Worm (Caenorhabditis elegans) whole organism, mixed stage, embryonic: ENCODE measurements around the gene enpl-1.

Experiments
- M03D4.4 ChIP-seq: sonication (generic microtip); optimal IDR thresholded peaks from 2 replicates; lab custom pipeline; 2017; ENCODE audit warnings: mild to moderate bottlenecking, missing genetic modification characterization, missing compliant biosample characterization
- bed-3 ChIP-seq: fragments of 200-800 bp; sonication (Bioruptor generic); optimal IDR thresholded peaks from 3 replicates; lab custom pipeline; 2018; ENCODE audit warnings: mild to moderate bottlenecking, missing genetic modification characterization, moderate library complexity, missing compliant biosample characterization
- blmp-1 ChIP-seq: fragments of 150-350 bp; optimal IDR thresholded peaks from 2 replicates; lab custom pipeline; 2014; ENCODE audit warnings: missing biosample characterization, missing genetic modification characterization
- ceh-39 ChIP-seq: fragments of 150-350 bp; optimal IDR thresholded peaks from 2 replicates; lab custom pipeline; 2014; ENCODE audit warnings: missing biosample characterization, missing genetic modification characterization
- ceh-43 ChIP-seq: fragments of 200-800 bp; sonication (Bioruptor generic); optimal IDR thresholded peaks from 2 replicates; lab custom pipeline; 2018; ENCODE audit warnings: mild to moderate bottlenecking, missing genetic modification characterization, moderate library complexity, missing compliant biosample characterization
- ceh-83 ChIP-seq: fragments of 200-800 bp; sonication (Bioruptor generic); optimal IDR thresholded peaks from 2 replicates; lab custom pipeline; 2018; ENCODE audit warnings: mild to moderate bottlenecking, missing genetic modification characterization, missing compliant biosample characterization
- ces-1 ChIP-seq: fragments of 150-350 bp; optimal IDR thresholded peaks from 2 replicates; lab custom pipeline; 2014; ENCODE audit warnings: missing biosample characterization, missing genetic modification reagents, missing genetic modification characterization
- cnd-1 ChIP-seq: fragments of 200-800 bp; sonication (Bioruptor generic); optimal IDR thresholded peaks from 2 replicates; lab custom pipeline; 2018; ENCODE audit warnings: mild to moderate bottlenecking, missing genetic modification characterization, missing compliant biosample characterization
- drap-1 ChIP-seq: fragments of 200-800 bp; sonication (Bioruptor generic); optimal IDR thresholded peaks from 3 replicates; lab custom pipeline; 2018; ENCODE audit warnings: mild to moderate bottlenecking, missing genetic modification characterization, missing compliant biosample characterization
- elt-1 ChIP-seq: sonication (generic microtip); optimal IDR thresholded peaks from 2 replicates; lab custom pipeline; 2017; ENCODE audit warnings: missing genetic modification characterization, mild to moderate bottlenecking, missing compliant biosample characterization, antibody characterized with exemption, moderate library complexity, borderline replicate concordance; ENCODE audit not compliant: insufficient read depth
- elt-3 ChIP-seq: fragments of 150-350 bp; optimal IDR thresholded peaks from 2 replicates; lab custom pipeline; 2014; ENCODE audit warnings: missing biosample characterization, missing genetic modification characterization
- flh-1 ChIP-seq: fragments of 200-800 bp; sonication (Bioruptor generic); optimal IDR thresholded peaks from 2 replicates; lab custom pipeline; 2018; ENCODE audit warnings: mild to moderate bottlenecking, missing genetic modification characterization, moderate library complexity, missing compliant biosample characterization
- ham-2 ChIP-seq: fragments of 200-800 bp; sonication (Bioruptor generic); optimal IDR thresholded peaks from 2 replicates; lab custom pipeline; 2018; ENCODE audit warnings: mild to moderate bottlenecking, missing genetic modification characterization, missing compliant biosample characterization
- hlh-1 ChIP-seq: fragments of 150-350 bp; optimal IDR thresholded peaks from 2 replicates; lab custom pipeline; 2014; ENCODE audit warnings: missing biosample characterization, missing genetic modification reagents, missing genetic modification characterization
- lin-32 ChIP-seq: fragments of 200-800 bp; sonication (Bioruptor generic); optimal IDR thresholded peaks from 2 replicates; lab custom pipeline; 2018; ENCODE audit warnings: mild to moderate bottlenecking, missing genetic modification characterization, missing compliant biosample characterization
- lsy-2 ChIP-seq: fragments of 150-350 bp; optimal IDR thresholded peaks from 2 replicates; lab custom pipeline; 2014; ENCODE audit warnings: missing biosample characterization, missing genetic modification characterization
- mab-5 ChIP-seq: fragments of 150-350 bp; optimal IDR thresholded peaks from 2 replicates; lab custom pipeline; 2014; ENCODE audit warnings: missing biosample characterization, missing genetic modification characterization
- mls-2 ChIP-seq: sonication (generic microtip); optimal IDR thresholded peaks from 2 replicates; lab custom pipeline; 2016; ENCODE audit warnings: mild to moderate bottlenecking, missing genetic modification characterization, moderate library complexity, missing compliant biosample characterization
- nhr-12 ChIP-seq: fragments of 150-350 bp; optimal IDR thresholded peaks from 2 replicates; lab custom pipeline; 2014; ENCODE audit warnings: missing biosample characterization, missing genetic modification characterization
- nhr-2 ChIP-seq: fragments of 150-350 bp; optimal IDR thresholded peaks from 2 replicates; lab custom pipeline; 2014; ENCODE audit warnings: missing biosample characterization, missing genetic modification characterization
- nhr-237 ChIP-seq: fragments of 150-350 bp; optimal IDR thresholded peaks from 2 replicates; lab custom pipeline; 2014; ENCODE audit warnings: missing biosample characterization, missing genetic modification characterization
- nhr-28 ChIP-seq: fragments of 150-350 bp; optimal IDR thresholded peaks from 2 replicates; lab custom pipeline; 2014; ENCODE audit warnings: missing biosample characterization, missing genetic modification characterization
- nhr-76 ChIP-seq: sonication (generic microtip); optimal IDR thresholded peaks from 2 replicates; lab custom pipeline; 2017; ENCODE audit warnings: missing biosample characterization, missing genetic modification characterization
- pha-4 ChIP-seq: fragments of 150-350 bp; optimal IDR thresholded peaks from 2 replicates; lab custom pipeline; 2018; ENCODE audit warnings: missing biosample characterization, missing genetic modification reagents, missing genetic modification characterization
- sem-2 ChIP-seq: fragments of 200-800 bp; sonication (Bioruptor generic); optimal IDR thresholded peaks from 2 replicates; lab custom pipeline; 2018; ENCODE audit warnings: mild to moderate bottlenecking, missing genetic modification characterization, missing compliant biosample characterization
- snpc-4 ChIP-seq: fragments of 150-350 bp; optimal IDR thresholded peaks from 2 replicates; lab custom pipeline; 2014; ENCODE audit warnings: missing biosample characterization, missing genetic modification characterization
- sptf-1 ChIP-seq: sonication (generic microtip); optimal IDR thresholded peaks from 2 replicates; lab custom pipeline; 2017; ENCODE audit warnings: mild to moderate bottlenecking, missing genetic modification characterization, moderate library complexity, missing compliant biosample characterization
- tbx-8 ChIP-seq: fragments of 200-800 bp; sonication (Bioruptor generic); optimal IDR thresholded peaks from 2 replicates; lab custom pipeline; 2018; ENCODE audit warnings: mild to moderate bottlenecking, missing genetic modification characterization, moderate library complexity, missing compliant biosample characterization
- unc-120 ChIP-seq: sonication (generic microtip); optimal IDR thresholded peaks from 2 replicates; lab custom pipeline; 2017; ENCODE audit warnings: missing genetic modification characterization, missing compliant biosample characterization; ENCODE audit not compliant: poor library complexity, severe bottlenecking
- unc-39 ChIP-seq: fragments of 150-350 bp; optimal IDR thresholded peaks from 2 replicates; lab custom pipeline; 2014; ENCODE audit warnings: missing biosample characterization, missing genetic modification characterization
- unc-62 ChIP-seq: fragments of 150-350 bp; optimal IDR thresholded peaks from 2 replicates; lab custom pipeline; 2014; ENCODE audit warnings: missing biosample characterization, missing genetic modification reagents, missing genetic modification characterization
- ztf-11 ChIP-seq: fragments of 150-350 bp; optimal IDR thresholded peaks from 2 replicates; lab custom pipeline; 2014; ENCODE audit warnings: missing biosample characterization, missing genetic modification characterization

enpl-1 gene

ce11 chrIV:11100271-11100670 lies 18.8 kb upstream of the enpl-1 start, which contains the start of gene str-3:
str-3 (minus strand) TSS chrIV:11100371.
- TF ChIP-seq ces-1 (GFP tag; lab: Kevin White, UChicago) = no peak
- TF ChIP-seq M03D4.4 = no peak
- no peak for TF ChIP-seq elt-3 (tag; lab: Kevin White, UChicago)
- TF ChIP-seq nhr-2 (tag; lab: Kevin White, UChicago) = no peak
- no peak for TF ChIP-seq cnd-1
- TF ChIP-seq mab-5 = no peak
- TF ChIP-seq lsy-2 = no peak
- TF ChIP-seq nhr-76 (tag; lab: Kevin White, UChicago) = no peak
- no peak for TF ChIP-seq unc-39 (tag; lab: Kevin White, UChicago)
- no peak for TF ChIP-seq bed-3
- no peak for TF ChIP-seq nhr-28
- no peak for TF ChIP-seq nhr-237 (tag; lab: Kevin White, UChicago)
- TF ChIP-seq, all 35 proteins: peak for 0

- TF ChIP-seq ceh-83 (no peak), ham-2 (no peak), snpc-4 (no peak), cnd-1 (no peak), tbx-8 (GFP tag; lab: Kevin White, UChicago) (no peak), lsy-2 (no peak), nhr-2 (tag; lab: Kevin White, UChicago) (no peak), sptf-1 (no peak), flh-1 (no peak)
- TF ChIP-seq, all 35 proteins: peak for 0
Measured at ce11 chrIV:11101383-11101782, 17.7 kb upstream of the enpl-1 start, which contains the start of gene srlf-18. srlf-18 (minus strand) TSS chrIV:11101483.

ce11 chrIV:11102608-11103007 lies 16.5 kb upstream of the enpl-1 start, which contains the start of gene srlf-17:
srlf-17 (minus strand) TSS chrIV:11102708.
- TF ChIP-seq nhr-76 (tag; lab: Kevin White, UChicago) (no peak), flh-1 (no peak), ces-1 (GFP tag; lab: Kevin White, UChicago) (no peak), nhr-237 (tag; lab: Kevin White, UChicago) (no peak), mls-2 (tag; lab: Kevin White, UChicago) (no peak), lsy-2 (no peak), sem-2 (GFP tag; lab: Kevin White, UChicago) (no peak), lin-32 (GFP tag; lab: Kevin White, UChicago) (no peak), mab-5 (no peak), snpc-4 (no peak), M03D4.4 (no peak), bed-3 (no peak), pha-4 (tag; lab: Kevin White, UChicago) (no peak), blmp-1 (tag; lab: Kevin White, UChicago) (no peak), ham-2 (no peak), ceh-43 (no peak), elt-1 (tag; lab: Kevin White, UChicago) (no peak), nhr-12 (tag; lab: Kevin White, UChicago) (no peak)

- TF ChIP-seq nhr-12 (tag; lab: Kevin White, UChicago) (no peak), nhr-76 (tag; lab: Kevin White, UChicago) (no peak), snpc-4 (no peak), sptf-1 (no peak), elt-3 (tag; lab: Kevin White, UChicago) (no peak), lin-32 (GFP tag; lab: Kevin White, UChicago) (no peak), bed-3 (no peak), unc-120 (tag; lab: Kevin White, UChicago) (no peak), ztf-11 (tag; lab: Kevin White, UChicago) (no peak), ceh-83 (no peak), hlh-1 (tag; lab: Kevin White, UChicago) (no peak), cnd-1 (no peak), drap-1 (GFP tag; lab: Kevin White, UChicago) (no peak), blmp-1 (tag; lab: Kevin White, UChicago) (no peak), elt-1 (tag; lab: Kevin White, UChicago) (no peak), nhr-2 (tag; lab: Kevin White, UChicago) (no peak), sem-2 (GFP tag; lab: Kevin White, UChicago) (no peak), lsy-2 (no peak), pha-4 (tag; lab: Kevin White, UChicago) (no peak)
Measured at ce11 chrIV:11103501-11103900, 15.6 kb upstream of the enpl-1 start.

DNA sequence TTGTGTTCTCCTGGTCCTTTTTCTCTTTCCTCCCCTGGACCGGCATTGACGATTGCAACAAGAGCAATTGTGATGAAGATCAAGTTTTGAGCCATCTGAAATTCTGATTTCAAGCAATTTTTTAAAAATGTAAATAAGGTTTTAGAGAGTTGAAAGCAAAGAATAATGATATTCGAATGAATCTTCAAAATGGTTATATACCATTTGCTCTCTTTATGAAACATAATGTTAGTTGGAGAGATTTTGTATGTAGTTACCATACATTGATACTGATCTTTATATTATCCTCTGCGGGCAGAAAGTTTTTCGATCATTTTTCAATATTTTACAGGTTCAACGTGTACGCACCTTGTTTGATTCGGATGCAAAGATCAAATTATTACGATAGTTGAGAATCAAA lies 13.4 kb upstream of the enpl-1 start, which contains the start of gene srlf-24:
srlf-24 (minus strand) TSS at position 101 of the 400 bp plus-strand sequence.
- no peak for TF ChIP-seq nhr-76 (tag; lab: Kevin White, UChicago)
- TF ChIP-seq nhr-2 (tag; lab: Kevin White, UChicago) = no peak
- TF ChIP-seq unc-120 (tag; lab: Kevin White, UChicago) = no peak
- TF ChIP-seq unc-39 (tag; lab: Kevin White, UChicago) = no peak
- no peak for TF ChIP-seq ces-1 (GFP tag; lab: Kevin White, UChicago)
- TF ChIP-seq ceh-39 (tag; lab: Kevin White, UChicago) = no peak
- TF ChIP-seq tbx-8 (GFP tag; lab: Kevin White, UChicago) = no peak
- no peak for TF ChIP-seq snpc-4
- no peak for TF ChIP-seq flh-1
- no peak for TF ChIP-seq pha-4 (tag; lab: Kevin White, UChicago)
- TF ChIP-seq unc-62 = no peak
- no peak for TF ChIP-seq mls-2 (tag; lab: Kevin White, UChicago)
- no peak for TF ChIP-seq ceh-43
- TF ChIP-seq bed-3 = no peak
- TF ChIP-seq M03D4.4 = no peak
- no peak for TF ChIP-seq ceh-83
- TF ChIP-seq nhr-12 (tag; lab: Kevin White, UChicago) = no peak
- TF ChIP-seq cnd-1 = no peak
